Worm (Caenorhabditis elegans) whole organism, L1 larva: ENCODE results near the gene srh-4.

Source experiments
- alr-1 ChIP-seq: fragments of 200-800 bp; sonication (Bioruptor generic); optimal IDR thresholded peaks from 2 replicates; lab custom pipeline; 2018; ENCODE audit warnings: borderline replicate concordance, mild to moderate bottlenecking, missing genetic modification characterization, missing compliant biosample characterization
- aly-2 ChIP-seq: fragments of 150-350 bp; optimal IDR thresholded peaks from 2 replicates; lab custom pipeline; 2014; ENCODE audit warnings: missing biosample characterization, missing genetic modification characterization
- blmp-1 ChIP-seq: fragments of 150-350 bp; optimal IDR thresholded peaks from 2 replicates; lab custom pipeline; 2014; ENCODE audit warnings: missing biosample characterization, missing genetic modification characterization
- ceh-63 ChIP-seq: fragments of 200-800 bp; sonication (Bioruptor generic); optimal IDR thresholded peaks from 2 replicates; lab custom pipeline; 2018; ENCODE audit warnings: mild to moderate bottlenecking, missing genetic modification characterization, missing compliant biosample characterization
- ceh-82 ChIP-seq, 3 experiments: fragments of 150-350 bp in 1 of 3; sonication (generic microtip) in 2 of 3; optimal IDR thresholded peaks; 2 replicates each; lab custom pipeline; 2014 to 2017; ENCODE audit warnings: missing biosample characterization in 3 of 3, missing genetic modification characterization in 3 of 3
- ceh-90 ChIP-seq: sonication (generic microtip); optimal IDR thresholded peaks from 2 replicates; lab custom pipeline; 2016; ENCODE audit warnings: missing genetic modification characterization, missing compliant biosample characterization
- efl-1 ChIP-seq, 4 experiments: fragments of 150-350 bp; optimal IDR thresholded peaks in 3 of 4; peaks in 1 of 4; 1 replicate in 1 of 4; 2 replicates in 3 of 4; lab custom pipeline; 2014; ENCODE audit warnings: missing biosample characterization in 2 of 4, missing genetic modification characterization in 2 of 4, missing genetic modification reagents in 2 of 4
- egl-13 ChIP-seq: sonication (generic microtip); optimal IDR thresholded peaks from 2 replicates; lab custom pipeline; 2016; ENCODE audit warnings: missing genotype, missing genetic modification reagents, missing genetic modification characterization, missing compliant biosample characterization
- ets-5 ChIP-seq: fragments of 200-800 bp; sonication (Bioruptor generic); IDR thresholded peaks from 2 replicates; pipeline ENCODE4 v1.3.6; 2022; ENCODE audit warnings: missing genetic modification characterization, missing compliant biosample characterization
- fkh-10 ChIP-seq: sonication (generic microtip); optimal IDR thresholded peaks from 2 replicates; lab custom pipeline; 2017; ENCODE audit warnings: missing biosample characterization, missing genetic modification reagents, missing genetic modification characterization
- fkh-8 ChIP-seq: sonication (generic microtip); optimal IDR thresholded peaks from 2 replicates; lab custom pipeline; 2016; ENCODE audit warnings: mild to moderate bottlenecking, missing genetic modification characterization, missing compliant biosample characterization
- irx-1 ChIP-seq: sonication (generic microtip); optimal IDR thresholded peaks from 2 replicates; lab custom pipeline; 2016; ENCODE audit warnings: missing genetic modification characterization, missing compliant biosample characterization
- isw-1 ChIP-seq: fragments of 200-800 bp; sonication (Bioruptor generic); IDR thresholded peaks from 2 replicates; pipeline ENCODE4 v1.3.6; 2022; ENCODE audit warnings: missing genetic modification characterization, missing compliant biosample characterization
- jun-1 ChIP-seq: fragments of 150-350 bp; optimal IDR thresholded peaks from 2 replicates; lab custom pipeline; 2014; ENCODE audit warnings: missing biosample characterization, missing genetic modification reagents, missing genetic modification characterization
- lin-13 ChIP-seq: fragments of 150-350 bp; optimal IDR thresholded peaks from 2 replicates; lab custom pipeline; 2014; ENCODE audit warnings: missing biosample characterization, missing genetic modification reagents, missing genetic modification characterization
- lin-15B ChIP-seq: fragments of 150-350 bp; sonication (generic microtip); optimal IDR thresholded peaks from 3 replicates; lab custom pipeline; 2014; ENCODE audit warnings: missing biosample characterization, missing genetic modification characterization
- lin-39 ChIP-seq: fragments of 150-350 bp; optimal IDR thresholded peaks from 2 replicates; lab custom pipeline; 2014; ENCODE audit warnings: missing biosample characterization, missing genetic modification reagents, missing genetic modification characterization
- mab-9 ChIP-seq: fragments of 200-800 bp; sonication (Bioruptor generic); IDR thresholded peaks from 2 replicates; pipeline ENCODE4 v1.3.6; 2022; ENCODE audit warnings: missing genetic modification reagents, missing genetic modification characterization, missing compliant biosample characterization
- mdl-1 ChIP-seq, 2 experiments: fragments of 150-350 bp; optimal IDR thresholded peaks; 2 replicates each; lab custom pipeline; 2014 to 2017; ENCODE audit warnings: missing biosample characterization in 2 of 2, missing genetic modification characterization in 2 of 2, inconsistent platforms in 1 of 2
- mef-2 ChIP-seq: fragments of 150-350 bp; optimal IDR thresholded peaks from 2 replicates; lab custom pipeline; 2014; ENCODE audit warnings: missing biosample characterization, missing genetic modification characterization
- nhr-20 ChIP-seq: sonication (generic microtip); optimal IDR thresholded peaks from 2 replicates; lab custom pipeline; 2016; ENCODE audit warnings: mild to moderate bottlenecking, missing genetic modification characterization, missing compliant biosample characterization
- nhr-28 ChIP-seq: fragments of 150-350 bp; optimal IDR thresholded peaks from 2 replicates; lab custom pipeline; 2014; ENCODE audit warnings: missing biosample characterization, missing genetic modification characterization
- nhr-71 ChIP-seq: sonication (generic microtip); optimal IDR thresholded peaks from 2 replicates; lab custom pipeline; 2016; ENCODE audit warnings: mild to moderate bottlenecking, missing genetic modification characterization, moderate library complexity, missing compliant biosample characterization
- nhr-76 ChIP-seq: sonication (generic microtip); optimal IDR thresholded peaks from 2 replicates; lab custom pipeline; 2017; ENCODE audit warnings: missing biosample characterization, missing genetic modification characterization
- nhr-84 ChIP-seq: sonication (generic microtip); optimal IDR thresholded peaks from 2 replicates; lab custom pipeline; 2017; ENCODE audit warnings: missing biosample characterization, missing genetic modification characterization
- nhr-90 ChIP-seq: sonication (generic microtip); optimal IDR thresholded peaks from 2 replicates; lab custom pipeline; 2016; ENCODE audit warnings: mild to moderate bottlenecking, missing genetic modification characterization, missing compliant biosample characterization; ENCODE audit not compliant: poor library complexity
- pag-3 ChIP-seq: sonication (generic microtip); optimal IDR thresholded peaks from 2 replicates; lab custom pipeline; 2017; ENCODE audit warnings: missing genetic modification characterization, mild to moderate bottlenecking, missing compliant biosample characterization, antibody characterized with exemption, borderline replicate concordance; ENCODE audit not compliant: insufficient read depth
- pqm-1 ChIP-seq: sonication (generic microtip); optimal IDR thresholded peaks from 3 replicates; lab custom pipeline; 2017; ENCODE audit warnings: missing biosample characterization, missing genetic modification characterization
- rnt-1 ChIP-seq: sonication (generic microtip); optimal IDR thresholded peaks from 2 replicates; lab custom pipeline; 2016; ENCODE audit warnings: mild to moderate bottlenecking, missing genetic modification characterization, moderate library complexity, missing compliant biosample characterization
- skn-1 ChIP-seq: fragments of 150-350 bp; optimal IDR thresholded peaks from 2 replicates; lab custom pipeline; 2014; ENCODE audit warnings: missing biosample characterization, missing genetic modification characterization
- snpc-4 ChIP-seq: fragments of 150-350 bp; optimal IDR thresholded peaks from 2 replicates; lab custom pipeline; 2014; ENCODE audit warnings: missing biosample characterization, missing genetic modification characterization
- sptf-1 ChIP-seq: fragments of 150-350 bp; optimal IDR thresholded peaks from 2 replicates; lab custom pipeline; 2014; ENCODE audit warnings: missing biosample characterization, missing genetic modification characterization
- unc-130 ChIP-seq: fragments of 150-350 bp; optimal IDR thresholded peaks from 2 replicates; lab custom pipeline; 2017; ENCODE audit warnings: missing biosample characterization, missing genetic modification characterization, inconsistent platforms
- unc-98 ChIP-seq: fragments of 200-800 bp; sonication (Bioruptor generic); IDR thresholded peaks from 2 replicates; pipeline ENCODE4 v1.3.6; 2022; ENCODE audit warnings: missing genetic modification characterization, missing compliant biosample characterization
- xbp-1 ChIP-seq: sonication (generic microtip); optimal IDR thresholded peaks from 2 replicates; lab custom pipeline; 2016; ENCODE audit warnings: missing genetic modification characterization, missing compliant biosample characterization
- ztf-11 ChIP-seq, 2 experiments: sonication (generic microtip); optimal IDR thresholded peaks; 2 replicates each; lab custom pipeline; 2016 to 2017; ENCODE audit warnings: missing genetic modification characterization in 2 of 2, missing biosample characterization in 1 of 2, missing compliant biosample characterization in 1 of 2

srh-4 gene

ce11 chrV:4018591-4018990 is 8.3 kb downstream of the srh-4 start:
- no peak for TF ChIP-seq efl-1 (optimal IDR thresholded peaks at IDR 0.05; lab: Kevin White, UChicago)
- TF ChIP-seq efl-1 (GFP tag; optimal IDR thresholded peaks at IDR 0.05 in 1 of 2; lab: Kevin White, UChicago): peak in 1 of 2 experiments; percentile 62
- TF ChIP-seq nhr-20 (tag; lab: Kevin White, UChicago): no peak
- no peak for TF ChIP-seq nhr-28 (tag; lab: Kevin White, UChicago)
- TF ChIP-seq alr-1: no peak
- TF ChIP-seq, all 84 proteins: peak for 1

ce11 chrV:4019188-4019587 is 8.9 kb downstream of the srh-4 start, which contains the start of gene K09D9.3:
TSS of gene K09D9.3 (plus strand) at chrV:4019488.
- TF ChIP-seq ets-5 (GFP tag; lab: Robert Waterston, UW) (no peak), unc-98 (GFP tag; lab: Robert Waterston, UW) (no peak), nhr-90 (no peak), egl-13 (no peak), ceh-90 (tag; lab: Kevin White, UChicago) (no peak), fkh-8 (tag; lab: Kevin White, UChicago) (no peak), unc-130 (tag; lab: Kevin White, UChicago) (no peak), nhr-84 (tag; lab: Kevin White, UChicago) (no peak), nhr-76 (tag; lab: Kevin White, UChicago) (no peak), mab-9 (GFP tag; lab: Robert Waterston, UW) (no peak), ztf-11 (tag; optimal IDR thresholded peaks at IDR 0.05; lab: Kevin White, UChicago) (no peak), rnt-1 (tag; lab: Kevin White, UChicago) (no peak), lin-39 (tag; lab: Kevin White, UChicago) (no peak)

ce11 chrV:4021776-4022175 is 11.5 kb downstream of the srh-4 start, which contains the start of gene K09D9.14:
TSS of gene K09D9.14 (minus strand) at chrV:4021876.
- TF ChIP-seq xbp-1 (tag; lab: Kevin White, UChicago): no peak
- TF ChIP-seq ceh-63 (GFP tag; lab: Kevin White, UChicago): no peak
- no peak for TF ChIP-seq pqm-1 (tag; lab: Kevin White, UChicago)
- TF ChIP-seq fkh-10: no peak
- TF ChIP-seq isw-1 (GFP tag; lab: Robert Waterston, UW): no peak
- no peak for TF ChIP-seq lin-15B (tag; lab: Kevin White, UChicago)
- no peak for TF ChIP-seq nhr-20 (tag; lab: Kevin White, UChicago)
- TF ChIP-seq snpc-4: no peak
- no peak for TF ChIP-seq mdl-1 (tag; optimal IDR thresholded peaks at IDR 0.05; lab: Kevin White, UChicago)
- no peak for TF ChIP-seq lin-13 (GFP tag; lab: Kevin White, UChicago)

ce11 chrV:4022309-4022708 is 12.0 kb downstream of the srh-4 start, which contains the start of gene cyp-35A3:
TSS of gene cyp-35A3 (plus strand) at chrV:4022609.
- TF ChIP-seq mef-2 (tag; lab: Kevin White, UChicago) (no peak), lin-13 (GFP tag; lab: Kevin White, UChicago) (no peak), pag-3 (no peak), irx-1 (tag; lab: Kevin White, UChicago) (no peak), sptf-1 (tag; lab: Kevin White, UChicago) (no peak), pqm-1 (tag; lab: Kevin White, UChicago) (no peak), nhr-71 (no peak), aly-2 (tag; lab: Kevin White, UChicago) (no peak), jun-1 (tag; lab: Kevin White, UChicago) (no peak), blmp-1 (no peak), skn-1 (tag; lab: Kevin White, UChicago) (no peak), ceh-82 (tag; optimal IDR thresholded peaks at IDR 0.05; lab: Kevin White, UChicago) (no peak)
